Fruit fly (Drosophila melanogaster) whole organism, adult: ENCODE measurements around the gene sog.

ENCODE experiments used
- CG11617 ChIP-seq: fragments of 200-800 bp; sonication (Bioruptor generic); optimal IDR thresholded peaks from 2 replicates; lab custom pipeline; 2017; ENCODE audit warnings: mild to moderate bottlenecking, missing biosample characterization, missing genetic modification reagents, missing genetic modification characterization
- CG12768 ChIP-seq: fragments of 200-800 bp; sonication (Bioruptor generic); optimal IDR thresholded peaks from 2 replicates; lab custom pipeline; 2017; ENCODE audit warnings: missing biosample characterization, missing genetic modification characterization, mild to moderate bottlenecking, moderate library complexity, missing genetic modification reagents
- CG14711 ChIP-seq: fragments of 200-800 bp; sonication (Bioruptor generic); optimal IDR thresholded peaks from 2 replicates; lab custom pipeline; 2018; ENCODE audit warnings: missing biosample characterization, mild to moderate bottlenecking, missing genetic modification characterization, moderate library complexity
- CG1620 ChIP-seq: fragments of 200-800 bp; sonication (Bioruptor generic); optimal IDR thresholded peaks from 2 replicates; lab custom pipeline; 2016; ENCODE audit warnings: missing biosample characterization, missing genetic modification characterization
- CG33017 ChIP-seq: fragments of 200-800 bp; sonication (Bioruptor generic); optimal IDR thresholded peaks from 2 replicates; lab custom pipeline; 2018; ENCODE audit warnings: missing biosample characterization, mild to moderate bottlenecking, missing genetic modification characterization, moderate library complexity
- CG5204 ChIP-seq: fragments of 200-800 bp; sonication (Bioruptor generic); optimal IDR thresholded peaks from 2 replicates; lab custom pipeline; 2016; ENCODE audit warnings: missing biosample characterization, missing genetic modification characterization
- CG7045 ChIP-seq: fragments of 200-800 bp; sonication (Bioruptor generic); optimal IDR thresholded peaks from 2 replicates; lab custom pipeline; 2017; ENCODE audit warnings: missing biosample characterization, mild to moderate bottlenecking, missing genetic modification characterization
- CG7101 ChIP-seq: fragments of 200-800 bp; sonication (Bioruptor generic); optimal IDR thresholded peaks from 2 replicates; lab custom pipeline; 2018; ENCODE audit warnings: missing biosample characterization, mild to moderate bottlenecking, missing genetic modification characterization, moderate library complexity
- Clk ChIP-seq: fragments of 200-800 bp; sonication (Bioruptor generic); optimal IDR thresholded peaks from 2 replicates; lab custom pipeline; 2017; ENCODE audit warnings: missing biosample characterization, missing genetic modification characterization
- Crg-1 ChIP-seq: fragments of 200-800 bp; sonication (Bioruptor generic); optimal IDR thresholded peaks from 2 replicates; lab custom pipeline; 2016; ENCODE audit warnings: missing biosample characterization, missing genetic modification characterization
- Hr96 ChIP-seq: fragments of 200-800 bp; sonication (Bioruptor generic); optimal IDR thresholded peaks from 2 replicates; lab custom pipeline; 2016; ENCODE audit warnings: missing biosample characterization, missing genetic modification characterization
- Mnt ChIP-seq: fragments of 200-800 bp; sonication (Bioruptor generic); optimal IDR thresholded peaks from 2 replicates; lab custom pipeline; 2016; ENCODE audit warnings: missing biosample characterization, mild to moderate bottlenecking, missing genetic modification characterization
- bab1 ChIP-seq: fragments of 200-800 bp; sonication (Bioruptor generic); optimal IDR thresholded peaks from 3 replicates; lab custom pipeline; 2019; ENCODE audit warnings: missing biosample characterization, mild to moderate bottlenecking, missing genetic modification characterization, moderate library complexity
- cic ChIP-seq: fragments of 200-800 bp; sonication (Bioruptor generic); optimal IDR thresholded peaks from 2 replicates; lab custom pipeline; 2017; ENCODE audit warnings: missing biosample characterization, mild to moderate bottlenecking, missing genetic modification characterization, moderate library complexity
- cnc ChIP-seq, 2 experiments: fragments of >200 bp; optimal IDR thresholded peaks; 2 replicates each; lab custom pipeline; 2017
- kay ChIP-seq: fragments of 200-800 bp; sonication (Bioruptor generic); peaks from one replicate; lab custom pipeline; 2016; ENCODE audit warnings: missing biosample characterization, missing genetic modification characterization, borderline replicate concordance
- ovo ChIP-seq: fragments of 200-800 bp; sonication (Bioruptor generic); optimal IDR thresholded peaks from 2 replicates; lab custom pipeline; 2016; ENCODE audit warnings: missing biosample characterization, missing genetic modification characterization
- pad ChIP-seq: fragments of 200-800 bp; sonication (Bioruptor generic); optimal IDR thresholded peaks from 3 replicates; lab custom pipeline; 2017; ENCODE audit warnings: missing biosample characterization, missing genetic modification characterization, mild to moderate bottlenecking, moderate library complexity, missing genetic modification reagents
- tj ChIP-seq: fragments of 200-800 bp; sonication (Bioruptor generic); optimal IDR thresholded peaks from 3 replicates; lab custom pipeline; 2017; ENCODE audit warnings: missing biosample characterization, mild to moderate bottlenecking, missing genetic modification characterization, moderate library complexity
- toe ChIP-seq: fragments of 200-800 bp; sonication (Bioruptor generic); optimal IDR thresholded peaks from 2 replicates; lab custom pipeline; 2016; ENCODE audit warnings: missing biosample characterization, missing genetic modification characterization

sog gene

DNA sequence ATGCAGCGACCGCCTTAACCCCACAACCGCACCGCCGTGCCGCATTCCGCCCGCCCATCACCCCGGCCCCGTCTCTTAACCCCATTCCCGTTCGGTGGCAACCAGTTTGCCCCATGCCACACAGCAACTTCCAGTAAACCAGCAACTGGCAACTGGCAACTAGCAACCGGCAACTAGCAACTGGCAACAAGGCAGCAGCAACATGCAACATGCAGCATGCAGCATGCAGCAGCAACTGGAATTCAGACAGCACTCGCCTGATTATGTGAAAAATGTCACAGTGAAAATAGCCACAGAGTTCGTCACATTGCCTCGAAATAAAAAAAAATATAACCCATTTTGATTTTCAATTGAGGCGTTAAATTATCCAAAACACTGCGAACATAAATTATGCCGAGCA, 21.4 kb downstream of the sog start:
- TF ChIP-seq ovo (GFP tag; lab: Kevin White, UChicago) (no peak), kay (GFP tag; lab: Kevin White, UChicago) (no peak), CG1620 (no peak), cic (GFP tag; lab: Kevin White, UChicago) (no peak), cnc (optimal IDR thresholded peaks at IDR 0.05; lab: Kevin White, UChicago) (no peak), bab1 (no peak)

DNA sequence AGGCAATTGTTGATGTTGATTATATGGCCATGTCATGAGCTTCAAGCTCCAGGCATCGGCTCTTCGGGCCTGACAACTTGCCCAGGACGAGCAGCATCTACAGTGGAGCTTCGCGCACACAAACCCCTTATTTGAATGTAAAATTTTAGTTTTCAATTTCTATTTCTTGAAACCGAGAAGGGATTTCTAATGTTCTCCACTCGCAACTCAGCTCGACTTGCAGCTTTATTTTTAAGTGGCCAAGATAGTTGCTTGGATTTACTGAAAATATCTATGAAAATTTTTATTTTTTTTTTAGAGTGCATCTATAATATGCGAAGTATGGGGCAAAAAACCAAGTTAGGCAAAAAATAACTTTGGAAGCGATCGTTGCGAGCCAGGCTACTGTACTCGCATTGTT, 22.3 kb downstream of the sog start:
- TF ChIP-seq CG7101 (no peak), CG33017 (tag; lab: Kevin White, UChicago) (no peak), Mnt (GFP tag; lab: Kevin White, UChicago) (no peak), tj (GFP tag; lab: Kevin White, UChicago) (no peak), CG11617 (GFP tag; lab: Kevin White, UChicago) (no peak), CG5204 (GFP tag; lab: Kevin White, UChicago) (no peak), kay (GFP tag; lab: Kevin White, UChicago) (no peak), ovo (GFP tag; lab: Kevin White, UChicago) (no peak), cnc (optimal IDR thresholded peaks at IDR 0.05; lab: Kevin White, UChicago) (no peak), cic (GFP tag; lab: Kevin White, UChicago) (no peak), toe (no peak), CG7045 (no peak), pad (GFP tag; lab: Kevin White, UChicago) (no peak), CG14711 (tag; lab: Kevin White, UChicago) (no peak), Crg-1 (no peak), CG12768 (no peak), Clk (no peak), Hr96 (no peak)

DNA sequence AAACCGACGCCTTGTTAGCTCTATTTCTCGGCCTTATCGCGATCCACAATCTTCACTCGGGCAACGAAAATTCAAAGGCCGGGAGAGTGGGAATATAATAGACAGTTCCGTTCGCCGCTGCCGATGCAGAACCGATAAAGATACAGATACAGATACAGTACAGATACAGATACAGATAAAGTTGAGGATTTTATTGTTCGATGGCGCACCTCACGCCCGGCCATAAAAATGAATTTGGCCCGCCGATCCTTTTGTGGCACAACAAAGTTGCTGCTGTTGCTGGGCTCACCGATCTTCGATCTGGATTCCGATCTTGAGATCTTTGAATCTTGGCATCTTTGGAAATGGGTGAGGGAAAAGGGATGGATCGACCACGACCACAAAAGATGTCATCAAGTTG, 23.1 kb downstream of the sog start:
- TF ChIP-seq bab1 = no peak
- no peak for TF ChIP-seq ovo (GFP tag; lab: Kevin White, UChicago)
- no peak for TF ChIP-seq tj (GFP tag; lab: Kevin White, UChicago)
- no peak for TF ChIP-seq CG5204 (GFP tag; lab: Kevin White, UChicago)
- no peak for TF ChIP-seq CG14711 (tag; lab: Kevin White, UChicago)
- TF ChIP-seq CG1620 = no peak
- TF ChIP-seq CG11617 (GFP tag; lab: Kevin White, UChicago) = no peak
- no peak for TF ChIP-seq cnc (optimal IDR thresholded peaks at IDR 0.05; lab: Kevin White, UChicago)
- no peak for TF ChIP-seq Mnt (GFP tag; lab: Kevin White, UChicago)
- TF ChIP-seq kay (GFP tag; lab: Kevin White, UChicago) = no peak
- TF ChIP-seq pad (GFP tag; lab: Kevin White, UChicago) = no peak
- no peak for TF ChIP-seq cic (GFP tag; lab: Kevin White, UChicago)
- no peak for TF ChIP-seq Crg-1
- TF ChIP-seq toe = no peak
- TF ChIP-seq Clk = no peak
- no peak for TF ChIP-seq CG33017 (tag; lab: Kevin White, UChicago)

DNA sequence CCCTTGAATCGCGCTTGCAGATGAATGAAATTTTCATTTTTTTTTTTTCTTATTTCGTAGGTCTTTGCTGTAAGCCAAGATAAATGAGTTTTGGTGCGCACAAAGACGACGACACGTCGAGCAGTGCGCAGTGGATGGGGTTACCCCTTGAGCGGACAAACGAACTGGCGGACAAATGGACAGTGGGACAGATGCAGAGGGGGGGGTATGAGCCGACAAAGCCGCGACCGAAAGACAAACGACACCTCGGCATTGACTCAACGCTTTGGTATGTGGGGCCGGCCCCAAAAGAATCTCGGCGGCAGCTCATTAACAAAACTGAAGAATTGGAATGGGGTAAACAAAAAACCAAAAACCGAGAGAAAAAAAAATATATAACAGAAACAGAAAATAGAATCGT, 23.9 kb downstream of the sog start:
- TF ChIP-seq CG12768 (no peak), kay (GFP tag; lab: Kevin White, UChicago) (no peak), cic (GFP tag; lab: Kevin White, UChicago) (no peak), Crg-1 (no peak), CG33017 (tag; lab: Kevin White, UChicago) (no peak), tj (GFP tag; lab: Kevin White, UChicago) (no peak), CG7101 (no peak), Clk (no peak), Hr96 (no peak), Mnt (GFP tag; lab: Kevin White, UChicago) (no peak), CG7045 (no peak), bab1 (no peak), toe (no peak), CG5204 (GFP tag; lab: Kevin White, UChicago) (no peak)

DNA sequence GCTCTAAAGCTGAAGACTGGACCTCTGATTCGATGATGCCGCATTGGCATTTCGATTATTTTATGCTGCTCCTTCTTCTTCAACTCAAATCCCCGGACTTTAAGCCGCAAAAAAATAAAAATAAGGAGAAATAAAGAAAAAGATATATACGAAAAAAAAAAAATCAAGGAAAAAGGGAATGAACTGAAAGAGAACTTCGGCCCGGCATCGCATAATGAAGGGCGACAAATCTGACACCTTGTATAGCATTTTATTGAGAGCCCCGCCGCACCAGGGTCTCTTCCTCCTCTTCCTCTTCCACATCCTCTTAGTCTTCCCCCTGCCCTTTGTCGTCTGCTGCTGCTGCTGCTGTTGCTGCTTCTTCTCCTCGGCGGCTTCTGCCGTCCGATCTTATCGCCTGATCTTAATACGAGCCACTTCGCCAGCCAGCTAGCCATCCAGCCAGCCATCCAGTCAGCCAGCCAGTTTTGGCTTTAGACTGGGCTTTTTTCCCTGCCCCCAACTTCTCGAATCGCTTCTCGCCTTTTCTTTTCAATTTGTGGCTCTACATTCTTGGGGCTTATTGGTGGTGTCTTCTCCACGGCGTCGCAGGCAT, 24.4 kb downstream of the sog start:
- no peak for TF ChIP-seq toe
- TF ChIP-seq cnc (optimal IDR thresholded peaks at IDR 0.05; lab: Kevin White, UChicago) = no peak
- TF ChIP-seq Crg-1 = no peak
- TF ChIP-seq cic (GFP tag; lab: Kevin White, UChicago) = no peak
- no peak for TF ChIP-seq kay (GFP tag; lab: Kevin White, UChicago)
- no peak for TF ChIP-seq Hr96

DNA sequence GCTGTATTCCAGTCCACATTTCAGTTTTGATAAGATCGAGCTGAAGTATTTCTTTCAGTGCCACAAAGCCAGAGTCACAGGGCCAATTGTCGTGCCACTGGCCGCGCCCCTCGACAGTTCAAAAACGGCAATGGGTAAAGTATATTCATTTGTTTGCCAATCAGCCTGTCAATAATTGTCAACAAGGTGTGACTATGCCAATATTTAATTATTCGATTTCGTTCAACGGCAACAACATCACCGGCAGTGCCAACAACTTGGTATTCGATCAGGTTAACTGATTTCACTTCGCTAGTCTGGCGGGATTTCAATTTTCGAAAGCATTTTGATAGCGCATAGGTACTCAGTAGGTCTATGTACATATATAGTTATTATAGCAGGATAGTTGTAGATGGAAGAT, 30.8 kb downstream of the sog start:
- TF ChIP-seq ovo (GFP tag; lab: Kevin White, UChicago) = peak; percentile 23
- TF ChIP-seq CG7101 = peak; percentile 18
- no peak for TF ChIP-seq CG33017 (tag; lab: Kevin White, UChicago)

DNA sequence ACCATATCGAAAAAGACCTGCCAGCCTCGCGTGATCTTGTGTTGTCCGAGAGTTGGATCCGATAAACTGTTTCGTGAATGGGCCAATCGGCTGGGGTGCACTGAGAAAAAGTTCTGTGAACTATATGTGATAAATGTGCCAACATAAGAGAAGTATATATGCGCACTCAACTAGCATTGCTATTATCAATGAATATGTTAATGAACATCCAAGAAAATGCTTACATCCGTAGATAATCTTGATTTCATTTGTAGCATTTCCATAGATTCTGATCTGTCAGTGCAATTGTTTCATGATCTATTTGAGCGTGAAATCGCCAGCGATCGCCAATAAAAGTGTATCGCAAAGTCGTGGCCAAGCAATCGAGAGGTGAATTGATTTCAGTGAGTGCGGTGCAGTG, 31.9 kb downstream of the sog start:
- TF ChIP-seq CG11617 (GFP tag; lab: Kevin White, UChicago) (no peak), toe (no peak), Clk (no peak), CG7045 (no peak), ovo (GFP tag; lab: Kevin White, UChicago) (no peak), CG14711 (tag; lab: Kevin White, UChicago) (no peak), CG7101 (no peak)
